ENCODE assay signal across 2 worm cellular contexts in the genomic region with DNA sequence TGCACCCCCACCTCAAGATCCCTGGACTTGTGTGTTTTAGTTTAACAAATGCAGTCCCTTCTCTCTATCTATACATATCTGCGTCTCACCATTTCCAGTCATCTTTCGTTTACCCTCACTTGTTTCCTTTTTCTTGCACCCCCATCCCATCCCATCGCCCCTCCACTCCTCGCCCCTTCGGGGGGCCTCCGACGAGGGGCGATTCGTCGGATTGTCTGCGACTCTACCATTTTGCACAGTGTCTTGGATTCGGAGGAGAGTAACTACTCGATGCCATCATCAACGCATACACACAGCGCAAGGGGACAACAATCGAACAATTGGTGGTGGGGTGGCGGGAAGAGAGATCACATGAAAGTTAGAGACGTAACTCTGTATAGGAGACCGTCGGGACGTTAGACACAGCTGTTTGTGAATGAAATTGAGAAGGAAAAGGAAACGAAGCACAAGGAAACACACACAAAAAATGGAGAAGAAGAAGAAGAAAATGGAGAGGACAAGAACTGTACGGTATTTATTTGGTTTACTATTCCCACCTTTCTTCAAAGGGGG.
A peak's percentile ranks its signal among the peaks of the same experiment; 100 is the strongest.
TF ChIP-seq lines count a peak whose summit lies in the region.

No protein-coding gene starts in this region.

TF ChIP-seq in whole organism, L1 larva, 84 proteins besides CTCF, POLR2A, EP300 and RAD21 (continued from another document):
- peak; percentile 82 for TF ChIP-seq zag-1 (tag; optimal IDR thresholded peaks at IDR 0.05; lab: Kevin White, UChicago)
- peak; percentile 52 for TF ChIP-seq lir-3 (tag; optimal IDR thresholded peaks at IDR 0.05; lab: Kevin White, UChicago; ENCODE audit: poor library complexity)
- TF ChIP-seq alr-1 (tag; optimal IDR thresholded peaks at IDR 0.05; lab: Kevin White, UChicago; ENCODE audit: borderline replicate concordance): no peak
- no peak for TF ChIP-seq nhr-12 (tag; optimal IDR thresholded peaks at IDR 0.05; lab: Kevin White, UChicago)
- TF ChIP-seq tlp-1 (tag; optimal IDR thresholded peaks at IDR 0.05; lab: Kevin White, UChicago): no peak
- peak; percentile 97 for TF ChIP-seq swsn-7 (tag; optimal IDR thresholded peaks at IDR 0.05; lab: Kevin White, UChicago)
- peak; percentile 48 for TF ChIP-seq pag-3 (tag; optimal IDR thresholded peaks at IDR 0.05; lab: Kevin White, UChicago; ENCODE audit: borderline replicate concordance, insufficient read depth)
- TF ChIP-seq C04F5.9 (tag; optimal IDR thresholded peaks at IDR 0.05; lab: Kevin White, UChicago): peak; percentile 71
- no peak for TF ChIP-seq ceh-90 (tag; optimal IDR thresholded peaks at IDR 0.05; lab: Kevin White, UChicago)
- TF ChIP-seq nhr-77 (tag; optimal IDR thresholded peaks at IDR 0.05; lab: Kevin White, UChicago): peak; percentile 96
- no peak for TF ChIP-seq nhr-84 (tag; optimal IDR thresholded peaks at IDR 0.05; lab: Kevin White, UChicago)
- peak; percentile 47 for TF ChIP-seq snpc-4 (tag; optimal IDR thresholded peaks at IDR 0.05; lab: Kevin White, UChicago)
- TF ChIP-seq C16A3.4 (tag; optimal IDR thresholded peaks at IDR 0.05; lab: Kevin White, UChicago): peak; percentile 92
- TF ChIP-seq lin-39 (tag; optimal IDR thresholded peaks at IDR 0.05; lab: Kevin White, UChicago): peak; percentile 33
- TF ChIP-seq elt-2 (tag; optimal IDR thresholded peaks at IDR 0.05; lab: Kevin White, UChicago): peak; percentile 59
- TF ChIP-seq lin-13 (GFP tag; optimal IDR thresholded peaks at IDR 0.05; lab: Kevin White, UChicago): peak; percentile 85
- peak; percentile 91 for TF ChIP-seq jun-1 (tag; optimal IDR thresholded peaks at IDR 0.05; lab: Kevin White, UChicago)
- peak; percentile 98 for TF ChIP-seq nhr-85 (tag; lab: Kevin White, UChicago)
- TF ChIP-seq egl-13 (tag; optimal IDR thresholded peaks at IDR 0.05; lab: Kevin White, UChicago): peak; percentile 94
- TF ChIP-seq lin-35 (GFP tag; optimal IDR thresholded peaks at IDR 0.05; lab: Kevin White, UChicago): peak; percentile 67 to 85
- peak; percentile 88 for TF ChIP-seq pax-3 (tag; optimal IDR thresholded peaks at IDR 0.05; lab: Kevin White, UChicago)
- no peak for TF ChIP-seq hlh-4 (tag; optimal IDR thresholded peaks at IDR 0.05; lab: Kevin White, UChicago)
- TF ChIP-seq dsc-1 (tag; optimal IDR thresholded peaks at IDR 0.05; lab: Kevin White, UChicago): peak; percentile 93
- TF ChIP-seq mab-9 (GFP tag; IDR thresholded peaks at IDR 0.05; lab: Robert Waterston, UW): peak; percentile 84; the same call in 1 of the 2 replicates
- TF ChIP-seq lin-15B (tag; optimal IDR thresholded peaks at IDR 0.05; lab: Kevin White, UChicago): no peak
- TF ChIP-seq egl-27 (tag; optimal IDR thresholded peaks at IDR 0.05; lab: Kevin White, UChicago): peak; percentile 76 to 90
- TF ChIP-seq dpl-1 (GFP tag; optimal IDR thresholded peaks at IDR 0.05; lab: Kevin White, UChicago): peak; percentile 57 to 75 (median 60)
- peak; percentile 10 for TF ChIP-seq nhr-28 (tag; optimal IDR thresholded peaks at IDR 0.05; lab: Kevin White, UChicago)

TF ChIP-seq in whole organism, young adult, 124 proteins besides CTCF, POLR2A, EP300 and RAD21 (continued from another document):
- no peak for TF ChIP-seq nfya-1 (tag; optimal IDR thresholded peaks at IDR 0.05; lab: Kevin White, UChicago; ENCODE audit: borderline replicate concordance, insufficient read depth)
- no peak for TF ChIP-seq D2030.7 (GFP tag; IDR thresholded peaks at IDR 0.05; lab: Robert Waterston, UW)
- TF ChIP-seq sptf-2 (GFP tag; optimal IDR thresholded peaks at IDR 0.05; lab: Kevin White, UChicago): peak; percentile 16
